Worm (Caenorhabditis elegans) whole organism, L1 larva: ENCODE results near the gene mpz-3.
A peak's percentile ranks its signal among the peaks of the same experiment; 100 is the strongest.

Experiments
- C04F5.9 ChIP-seq: sonication (generic microtip); optimal IDR thresholded peaks from 2 replicates; lab custom pipeline; 2016; ENCODE audit warnings: missing genetic modification characterization, missing compliant biosample characterization
- C34B4.2 ChIP-seq: sonication (generic microtip); optimal IDR thresholded peaks from 2 replicates; lab custom pipeline; 2017; ENCODE audit warnings: mild to moderate bottlenecking, missing genetic modification characterization, missing compliant biosample characterization
- F16B12.6 ChIP-seq: fragments of 150-350 bp; optimal IDR thresholded peaks from 2 replicates; lab custom pipeline; 2014; ENCODE audit warnings: missing biosample characterization, missing genetic modification characterization
- Y116A8C.19 ChIP-seq: sonication (generic microtip); optimal IDR thresholded peaks from 2 replicates; lab custom pipeline; 2016; ENCODE audit warnings: missing compliant biosample characterization, missing genetic modification characterization, borderline replicate concordance
- alr-1 ChIP-seq: fragments of 200-800 bp; sonication (Bioruptor generic); optimal IDR thresholded peaks from 2 replicates; lab custom pipeline; 2018; ENCODE audit warnings: borderline replicate concordance, mild to moderate bottlenecking, missing genetic modification characterization, missing compliant biosample characterization
- ama-1 ChIP-seq: fragments of 150-350 bp; optimal IDR thresholded peaks from 2 replicates; lab custom pipeline; 2014
- blmp-1 ChIP-seq: fragments of 150-350 bp; optimal IDR thresholded peaks from 2 replicates; lab custom pipeline; 2014; ENCODE audit warnings: missing biosample characterization, missing genetic modification characterization
- ceh-63 ChIP-seq: fragments of 200-800 bp; sonication (Bioruptor generic); optimal IDR thresholded peaks from 2 replicates; lab custom pipeline; 2018; ENCODE audit warnings: mild to moderate bottlenecking, missing genetic modification characterization, missing compliant biosample characterization
- ceh-8 ChIP-seq: fragments of 200-800 bp; sonication (Bioruptor generic); optimal IDR thresholded peaks from 2 replicates; lab custom pipeline; 2018; ENCODE audit warnings: mild to moderate bottlenecking, missing genetic modification characterization, moderate library complexity, missing compliant biosample characterization
- ceh-82 ChIP-seq, 3 experiments: fragments of 150-350 bp in 1 of 3; sonication (generic microtip) in 2 of 3; optimal IDR thresholded peaks; 2 replicates each; lab custom pipeline; 2014 to 2017; ENCODE audit warnings: missing biosample characterization in 3 of 3, missing genetic modification characterization in 3 of 3
- ceh-88 ChIP-seq: fragments of 200-800 bp; sonication (Bioruptor generic); IDR thresholded peaks from 2 replicates; pipeline ENCODE4 v1.3.6; 2022; ENCODE audit warnings: missing genetic modification characterization, missing compliant biosample characterization
- ceh-90 ChIP-seq: sonication (generic microtip); optimal IDR thresholded peaks from 2 replicates; lab custom pipeline; 2016; ENCODE audit warnings: missing genetic modification characterization, missing compliant biosample characterization
- ces-1 ChIP-seq: fragments of 150-350 bp; optimal IDR thresholded peaks from 2 replicates; lab custom pipeline; 2014; ENCODE audit warnings: missing biosample characterization, missing genetic modification reagents, missing genetic modification characterization
- dpl-1 ChIP-seq, 3 experiments: fragments of 150-350 bp in 2 of 3; sonication (generic microtip) in 1 of 3; optimal IDR thresholded peaks; 2 replicates each; lab custom pipeline; 2014 to 2017; ENCODE audit warnings: missing biosample characterization in 3 of 3, missing genetic modification characterization in 3 of 3, missing genetic modification reagents in 3 of 3
- dsc-1 ChIP-seq: sonication (generic microtip); optimal IDR thresholded peaks from 2 replicates; lab custom pipeline; 2016; ENCODE audit warnings: mild to moderate bottlenecking, missing genetic modification characterization, missing compliant biosample characterization
- efl-1 ChIP-seq, 4 experiments: fragments of 150-350 bp; optimal IDR thresholded peaks in 3 of 4; peaks in 1 of 4; 1 replicate in 1 of 4; 2 replicates in 3 of 4; lab custom pipeline; 2014; ENCODE audit warnings: missing biosample characterization in 2 of 4, missing genetic modification characterization in 2 of 4, missing genetic modification reagents in 2 of 4
- egl-13 ChIP-seq: sonication (generic microtip); optimal IDR thresholded peaks from 2 replicates; lab custom pipeline; 2016; ENCODE audit warnings: missing genotype, missing genetic modification reagents, missing genetic modification characterization, missing compliant biosample characterization
- elt-2 ChIP-seq: sonication (generic microtip); optimal IDR thresholded peaks from 2 replicates; lab custom pipeline; 2016; ENCODE audit warnings: missing genetic modification characterization, mild to moderate bottlenecking, inconsistent platforms, missing compliant biosample characterization, missing genetic modification reagents
- elt-3 ChIP-seq, 6 experiments: fragments of 150-350 bp in 1 of 6; sonication (generic microtip); optimal IDR thresholded peaks; 2 replicates each; lab custom pipeline; 2017 to 2018; ENCODE audit warnings: missing biosample characterization in 6 of 6, missing genetic modification characterization in 6 of 6, inconsistent platforms in 1 of 6
- ets-5 ChIP-seq: fragments of 200-800 bp; sonication (Bioruptor generic); IDR thresholded peaks from 2 replicates; pipeline ENCODE4 v1.3.6; 2022; ENCODE audit warnings: missing genetic modification characterization, missing compliant biosample characterization
- fkh-4 ChIP-seq: sonication (generic microtip); optimal IDR thresholded peaks from 2 replicates; lab custom pipeline; 2016; ENCODE audit warnings: missing compliant biosample characterization, missing genetic modification characterization, borderline replicate concordance
- fos-1 ChIP-seq: fragments of 150-350 bp; optimal IDR thresholded peaks from 2 replicates; lab custom pipeline; 2014; ENCODE audit warnings: missing biosample characterization, missing genetic modification characterization
- grh-1 ChIP-seq: fragments of 200-800 bp; sonication (Bioruptor generic); IDR thresholded peaks from 2 replicates; pipeline ENCODE4 v1.3.6; 2022; ENCODE audit warnings: missing genetic modification reagents, missing genetic modification characterization, missing compliant biosample characterization
- hlh-4 ChIP-seq: sonication (generic microtip); optimal IDR thresholded peaks from 2 replicates; lab custom pipeline; 2016; ENCODE audit warnings: mild to moderate bottlenecking, missing genetic modification characterization, missing compliant biosample characterization
- hpl-2 ChIP-seq: fragments of 150-350 bp; optimal IDR thresholded peaks from 2 replicates; lab custom pipeline; 2014; ENCODE audit warnings: missing biosample characterization, missing genetic modification reagents, missing genetic modification characterization
- lin-13 ChIP-seq: fragments of 150-350 bp; optimal IDR thresholded peaks from 2 replicates; lab custom pipeline; 2014; ENCODE audit warnings: missing biosample characterization, missing genetic modification reagents, missing genetic modification characterization
- lin-15B ChIP-seq: fragments of 150-350 bp; sonication (generic microtip); optimal IDR thresholded peaks from 3 replicates; lab custom pipeline; 2014; ENCODE audit warnings: missing biosample characterization, missing genetic modification characterization
- lin-35 ChIP-seq, 2 experiments: fragments of 150-350 bp; optimal IDR thresholded peaks; 2 replicates each; lab custom pipeline; 2014; ENCODE audit warnings: missing biosample characterization in 2 of 2, missing genetic modification characterization in 2 of 2, missing genetic modification reagents in 2 of 2
- lsy-2 ChIP-seq, 2 experiments: fragments of 150-350 bp; optimal IDR thresholded peaks; 2 replicates each; lab custom pipeline; 2014; ENCODE audit warnings: missing biosample characterization in 2 of 2, missing genetic modification characterization in 2 of 2
- mab-9 ChIP-seq: fragments of 200-800 bp; sonication (Bioruptor generic); IDR thresholded peaks from 2 replicates; pipeline ENCODE4 v1.3.6; 2022; ENCODE audit warnings: missing genetic modification reagents, missing genetic modification characterization, missing compliant biosample characterization
- mef-2 ChIP-seq: fragments of 150-350 bp; optimal IDR thresholded peaks from 2 replicates; lab custom pipeline; 2014; ENCODE audit warnings: missing biosample characterization, missing genetic modification characterization
- nhr-11 ChIP-seq: fragments of 150-350 bp; optimal IDR thresholded peaks from 2 replicates; lab custom pipeline; 2014; ENCODE audit warnings: missing biosample characterization, missing genetic modification characterization
- nhr-12 ChIP-seq: sonication (generic microtip); optimal IDR thresholded peaks from 2 replicates; lab custom pipeline; 2017; ENCODE audit warnings: missing biosample characterization, missing genetic modification characterization
- nhr-19 ChIP-seq: fragments of 200-800 bp; sonication (Bioruptor generic); conservative IDR thresholded peaks from 2 replicates; pipeline ENCODE4 v1.3.6; 2022; ENCODE audit warnings: missing genetic modification characterization, missing compliant biosample characterization
- nhr-20 ChIP-seq: sonication (generic microtip); optimal IDR thresholded peaks from 2 replicates; lab custom pipeline; 2016; ENCODE audit warnings: mild to moderate bottlenecking, missing genetic modification characterization, missing compliant biosample characterization
- nhr-237 ChIP-seq: fragments of 150-350 bp; optimal IDR thresholded peaks from 2 replicates; lab custom pipeline; 2014; ENCODE audit warnings: missing biosample characterization, missing genetic modification characterization
- nhr-84 ChIP-seq: sonication (generic microtip); optimal IDR thresholded peaks from 2 replicates; lab custom pipeline; 2017; ENCODE audit warnings: missing biosample characterization, missing genetic modification characterization
- nhr-85 ChIP-seq: sonication (generic microtip); peaks from one replicate; lab custom pipeline; 2016; ENCODE audit warnings: missing genetic modification characterization, inconsistent platforms, missing compliant biosample characterization
- pag-3 ChIP-seq: sonication (generic microtip); optimal IDR thresholded peaks from 2 replicates; lab custom pipeline; 2017; ENCODE audit warnings: missing genetic modification characterization, mild to moderate bottlenecking, missing compliant biosample characterization, antibody characterized with exemption, borderline replicate concordance; ENCODE audit not compliant: insufficient read depth
- pax-3 ChIP-seq: fragments of 200-800 bp; sonication (Bioruptor generic); optimal IDR thresholded peaks from 2 replicates; lab custom pipeline; 2018; ENCODE audit warnings: mild to moderate bottlenecking, missing genetic modification characterization, moderate library complexity, missing compliant biosample characterization
- rnt-1 ChIP-seq: sonication (generic microtip); optimal IDR thresholded peaks from 2 replicates; lab custom pipeline; 2016; ENCODE audit warnings: mild to moderate bottlenecking, missing genetic modification characterization, moderate library complexity, missing compliant biosample characterization
- skn-1 ChIP-seq: fragments of 150-350 bp; optimal IDR thresholded peaks from 2 replicates; lab custom pipeline; 2014; ENCODE audit warnings: missing biosample characterization, missing genetic modification characterization
- snpc-4 ChIP-seq: fragments of 150-350 bp; optimal IDR thresholded peaks from 2 replicates; lab custom pipeline; 2014; ENCODE audit warnings: missing biosample characterization, missing genetic modification characterization
- sptf-1 ChIP-seq: fragments of 150-350 bp; optimal IDR thresholded peaks from 2 replicates; lab custom pipeline; 2014; ENCODE audit warnings: missing biosample characterization, missing genetic modification characterization
- sup-37 ChIP-seq: fragments of 200-800 bp; sonication (Bioruptor generic); optimal IDR thresholded peaks from 2 replicates; lab custom pipeline; 2018; ENCODE audit warnings: mild to moderate bottlenecking, missing genetic modification characterization, missing compliant biosample characterization
- tlp-1 ChIP-seq: fragments of 150-350 bp; optimal IDR thresholded peaks from 2 replicates; lab custom pipeline; 2014; ENCODE audit warnings: missing biosample characterization, missing genetic modification characterization
- unc-30 ChIP-seq: sonication (generic microtip); optimal IDR thresholded peaks from 2 replicates; lab custom pipeline; 2017; ENCODE audit warnings: missing biosample characterization, missing genetic modification characterization
- unc-86 ChIP-seq: sonication (generic microtip); optimal IDR thresholded peaks from 2 replicates; lab custom pipeline; 2016; ENCODE audit warnings: missing genetic modification characterization, missing compliant biosample characterization
- vab-15 ChIP-seq: sonication (generic microtip); optimal IDR thresholded peaks from 2 replicates; lab custom pipeline; 2017; ENCODE audit warnings: missing genotype, mild to moderate bottlenecking, missing genetic modification characterization, missing compliant biosample characterization
- zip-4 ChIP-seq: fragments of 200-800 bp; sonication (Bioruptor generic); optimal IDR thresholded peaks from 2 replicates; lab custom pipeline; 2018; ENCODE audit warnings: mild to moderate bottlenecking, missing genetic modification characterization, moderate library complexity, missing compliant biosample characterization
- ztf-11 ChIP-seq, 2 experiments: sonication (generic microtip); optimal IDR thresholded peaks; 2 replicates each; lab custom pipeline; 2016 to 2017; ENCODE audit warnings: missing genetic modification characterization in 2 of 2, missing biosample characterization in 1 of 2, missing compliant biosample characterization in 1 of 2

The mpz-3 gene

DNA sequence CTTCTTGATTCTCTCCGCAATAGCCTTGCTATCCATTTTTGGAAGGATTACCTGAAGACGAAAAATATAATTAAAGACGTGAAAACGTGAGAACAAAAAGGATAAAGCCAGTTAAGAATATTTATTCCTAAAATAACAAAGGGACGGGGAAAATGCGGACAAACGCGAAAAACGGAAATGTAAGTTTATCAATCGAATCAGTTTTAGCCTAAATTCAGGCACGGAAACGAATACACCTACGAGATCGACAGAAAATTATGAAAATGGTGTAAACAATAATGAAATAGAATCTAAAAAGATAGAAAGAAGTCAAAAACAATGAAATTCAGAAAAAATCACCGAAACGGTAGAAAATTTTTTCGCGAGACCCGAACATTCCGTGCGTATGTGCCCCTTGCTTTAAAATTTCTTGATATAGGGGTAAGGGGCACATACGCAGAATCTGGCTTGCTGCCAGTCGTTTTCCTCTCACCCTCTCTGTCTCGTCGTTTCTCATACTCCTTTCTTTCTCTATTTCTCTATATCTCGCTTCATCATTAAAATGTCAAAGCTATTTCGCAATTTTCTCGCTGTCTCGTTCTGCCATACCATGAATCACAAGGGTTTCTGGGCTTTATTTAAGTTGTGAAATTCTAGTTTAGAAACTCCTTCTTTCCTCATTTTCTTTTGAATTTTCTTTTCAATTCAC lies 23.6 kb upstream of the mpz-3 start, which contains the start of gene icd-1:
Gene icd-1 (minus strand): TSS at position 51 of the 688 bp plus-strand sequence.
- peak; percentile 99 for TF ChIP-seq zip-4 (GFP tag; lab: Kevin White, UChicago)
- no peak for TF ChIP-seq ets-5 (GFP tag; lab: Robert Waterston, UW)
- peak; percentile 95 for TF ChIP-seq grh-1 (GFP tag; lab: Robert Waterston, UW)
- TF ChIP-seq skn-1 (tag; lab: Kevin White, UChicago) = peak; percentile 80
- peak; percentile 99 for TF ChIP-seq nhr-85
- peak in 5 of 6 experiments; percentile 50 to 93 (median 68) for TF ChIP-seq elt-3 (tag; optimal IDR thresholded peaks at IDR 0.05; lab: Kevin White, UChicago)
- TF ChIP-seq elt-2 (tag; lab: Kevin White, UChicago) = peak; percentile 84
- no peak for TF ChIP-seq alr-1 (tag; lab: Kevin White, UChicago)
- peak; percentile 95 for TF ChIP-seq fos-1 (tag; lab: Kevin White, UChicago)
- TF ChIP-seq mef-2 (tag; lab: Kevin White, UChicago) = peak; percentile 67
- peak; percentile 65 for TF ChIP-seq mab-9 (GFP tag; lab: Robert Waterston, UW)
- TF ChIP-seq C34B4.2 = no peak
- no peak for TF ChIP-seq unc-30
- TF ChIP-seq pax-3 (tag; lab: Kevin White, UChicago) = peak; percentile 90
- TF ChIP-seq efl-1 (optimal IDR thresholded peaks at IDR 0.05; lab: Kevin White, UChicago) = peak; percentile 93 to 96
- peak; percentile 73 to 98 for TF ChIP-seq efl-1 (GFP tag; optimal IDR thresholded peaks at IDR 0.05 in 1 of 2; lab: Kevin White, UChicago)
- TF ChIP-seq hlh-4 (tag; lab: Kevin White, UChicago) = no peak
- TF ChIP-seq nhr-20 (tag; lab: Kevin White, UChicago) = peak; percentile 98
- TF ChIP-seq lin-35 (GFP tag; optimal IDR thresholded peaks at IDR 0.05; lab: Kevin White, UChicago) = peak; percentile 84 to 87
- no peak for TF ChIP-seq pag-3 (tag; lab: Kevin White, UChicago)
- peak; percentile 94 to 96 for TF ChIP-seq lsy-2 (tag; optimal IDR thresholded peaks at IDR 0.05; lab: Kevin White, UChicago)
- TF ChIP-seq ceh-63 = no peak
- peak; percentile 86 for TF ChIP-seq egl-13
- peak; percentile 80 for TF ChIP-seq ceh-8
- TF ChIP-seq blmp-1 (tag; lab: Kevin White, UChicago) = peak; percentile 79
- no peak for TF ChIP-seq sptf-1 (tag; lab: Kevin White, UChicago)
- peak; percentile 71 for TF ChIP-seq lin-15B (tag; lab: Kevin White, UChicago)
- TF ChIP-seq sup-37 = peak; percentile 75
- peak in 1 of 2 experiments; percentile 85 for TF ChIP-seq ztf-11 (tag; optimal IDR thresholded peaks at IDR 0.05; lab: Kevin White, UChicago)
- peak; percentile 94 for TF ChIP-seq dsc-1 (tag; lab: Kevin White, UChicago)
- no peak for TF ChIP-seq nhr-84 (tag; lab: Kevin White, UChicago)
- TF ChIP-seq C04F5.9 (tag; lab: Kevin White, UChicago) = peak; percentile 70
- TF ChIP-seq lin-13 (GFP tag; lab: Kevin White, UChicago) = peak; percentile 84
- peak; percentile 91 to 95 (median 93) for TF ChIP-seq ceh-82 (tag; optimal IDR thresholded peaks at IDR 0.05; lab: Kevin White, UChicago)
- peak; percentile 93 for TF ChIP-seq nhr-237
- TF ChIP-seq snpc-4 (tag; lab: Kevin White, UChicago) = peak; percentile 83
- no peak for TF ChIP-seq ces-1 (GFP tag; lab: Kevin White, UChicago)
- peak; percentile 28 for TF ChIP-seq ceh-90 (tag; lab: Kevin White, UChicago)
- TF ChIP-seq nhr-12 (tag; lab: Kevin White, UChicago) = no peak
- TF ChIP-seq dpl-1 (GFP tag; optimal IDR thresholded peaks at IDR 0.05; lab: Kevin White, UChicago) = peak; percentile 76 to 81 (median 76)
- TF ChIP-seq Y116A8C.19 (tag; lab: Kevin White, UChicago) = no peak
- TF ChIP-seq hpl-2 (GFP tag; lab: Kevin White, UChicago) = peak; percentile 91
- TF ChIP-seq unc-86 (tag; lab: Kevin White, UChicago) = peak; percentile 95
- no peak for TF ChIP-seq vab-15
- peak; percentile 43 for TF ChIP-seq ama-1 (lab: Kevin White, UChicago)
- TF ChIP-seq ceh-88 = peak; percentile 89
- peak; percentile 96 for TF ChIP-seq nhr-19 (GFP tag; lab: Robert Waterston, UW)
- peak; percentile 69 for TF ChIP-seq F16B12.6
- TF ChIP-seq tlp-1 (tag; lab: Kevin White, UChicago) = no peak
- peak; percentile 66 for TF ChIP-seq fkh-4
- TF ChIP-seq nhr-11 (tag; lab: Kevin White, UChicago) = peak; percentile 97
- TF ChIP-seq rnt-1 = peak; percentile 92
